Worm (Caenorhabditis elegans) whole organism, late embryonic: ENCODE measurements around the gene D1086.7.
"Not testable (repeated sequence)": the region's sequence is repeated elsewhere in the genome, so short reads cannot be mapped to it uniquely, and the experiment has no call there.

Experiments
- C08G9.2 ChIP-seq: sonication (generic microtip); optimal IDR thresholded peaks from 2 replicates; lab custom pipeline; 2016; ENCODE audit warnings: mild to moderate bottlenecking, missing genetic modification characterization, moderate library complexity, missing compliant biosample characterization
- F13H6.1 ChIP-seq: sonication (generic microtip); optimal IDR thresholded peaks from 2 replicates; lab custom pipeline; 2016; ENCODE audit warnings: missing genetic modification characterization, missing compliant biosample characterization
- K09A11.1 ChIP-seq: sonication (generic microtip); optimal IDR thresholded peaks from 2 replicates; lab custom pipeline; 2017; ENCODE audit warnings: antibody characterized with exemption, mild to moderate bottlenecking, missing genetic modification characterization, missing compliant biosample characterization; ENCODE audit not compliant: insufficient read depth
- ceh-14 ChIP-seq: sonication (generic microtip); optimal IDR thresholded peaks from 2 replicates; lab custom pipeline; 2016; ENCODE audit warnings: missing genotype, missing genetic modification characterization, missing compliant biosample characterization
- ceh-18 ChIP-seq: sonication (generic microtip); optimal IDR thresholded peaks from 2 replicates; lab custom pipeline; 2016; ENCODE audit warnings: missing genetic modification characterization, missing compliant biosample characterization
- ceh-2 ChIP-seq: sonication (generic microtip); optimal IDR thresholded peaks from 2 replicates; lab custom pipeline; 2016; ENCODE audit warnings: missing genotype, missing genetic modification characterization, missing compliant biosample characterization
- ceh-31 ChIP-seq: sonication (generic microtip); optimal IDR thresholded peaks from 2 replicates; lab custom pipeline; 2016; ENCODE audit warnings: missing genetic modification characterization, missing compliant biosample characterization
- ceh-34 ChIP-seq: sonication (generic microtip); optimal IDR thresholded peaks from 2 replicates; lab custom pipeline; 2016; ENCODE audit warnings: mild to moderate bottlenecking, missing genetic modification characterization, missing compliant biosample characterization
- ceh-45 ChIP-seq: fragments of 200-800 bp; sonication (Bioruptor generic); IDR thresholded peaks from 2 replicates; pipeline ENCODE4 v1.3.6; 2022; ENCODE audit warnings: missing genetic modification reagents, missing genetic modification characterization, missing compliant biosample characterization
- ceh-48 ChIP-seq: sonication (generic microtip); optimal IDR thresholded peaks from 2 replicates; lab custom pipeline; 2016; ENCODE audit warnings: missing genetic modification characterization, inconsistent platforms, missing compliant biosample characterization
- ceh-9 ChIP-seq: sonication (generic microtip); optimal IDR thresholded peaks from 2 replicates; lab custom pipeline; 2016; ENCODE audit warnings: mild to moderate bottlenecking, missing genetic modification characterization, inconsistent platforms, missing compliant biosample characterization
- dmd-4 ChIP-seq: sonication (generic microtip); optimal IDR thresholded peaks from 2 replicates; lab custom pipeline; 2016; ENCODE audit warnings: borderline replicate concordance, missing genetic modification characterization, missing compliant biosample characterization
- dve-1 ChIP-seq: sonication (generic microtip); optimal IDR thresholded peaks from 2 replicates; lab custom pipeline; 2017; ENCODE audit warnings: antibody characterized with exemption, mild to moderate bottlenecking, missing genetic modification characterization, missing compliant biosample characterization
- elt-2 ChIP-seq: sonication (generic microtip); optimal IDR thresholded peaks from 2 replicates; lab custom pipeline; 2016; ENCODE audit warnings: missing genetic modification reagents, missing genetic modification characterization, missing compliant biosample characterization
- ets-4 ChIP-seq: sonication (generic microtip); optimal IDR thresholded peaks from 2 replicates; lab custom pipeline; 2016; ENCODE audit warnings: missing genetic modification characterization, missing compliant biosample characterization
- fax-1 ChIP-seq: sonication (generic microtip); optimal IDR thresholded peaks from 2 replicates; lab custom pipeline; 2016; ENCODE audit warnings: missing genotype, missing genetic modification characterization, missing compliant biosample characterization
- fkh-6 ChIP-seq: sonication (generic microtip); optimal IDR thresholded peaks from 2 replicates; lab custom pipeline; 2016; ENCODE audit warnings: missing genetic modification characterization, missing compliant biosample characterization
- hlh-13 ChIP-seq: fragments of 200-800 bp; sonication (Bioruptor generic); optimal IDR thresholded peaks from 2 replicates; lab custom pipeline; 2018; ENCODE audit warnings: mild to moderate bottlenecking, missing genetic modification characterization, missing compliant biosample characterization
- hlh-15 ChIP-seq: sonication (generic microtip); optimal IDR thresholded peaks from 2 replicates; lab custom pipeline; 2016; ENCODE audit warnings: missing genetic modification characterization, missing compliant biosample characterization
- hlh-30 ChIP-seq: sonication (generic microtip); optimal IDR thresholded peaks from 2 replicates; lab custom pipeline; 2017; ENCODE audit warnings: antibody characterized with exemption, missing genetic modification characterization, missing compliant biosample characterization; ENCODE audit not compliant: insufficient read depth
- hlh-6 ChIP-seq: sonication (generic microtip); optimal IDR thresholded peaks from 2 replicates; lab custom pipeline; 2016; ENCODE audit warnings: missing genotype, missing genetic modification characterization, missing compliant biosample characterization
- hlh-8 ChIP-seq: sonication (generic microtip); optimal IDR thresholded peaks from 2 replicates; lab custom pipeline; 2016; ENCODE audit warnings: missing genotype, missing genetic modification characterization, missing compliant biosample characterization
- lim-6 ChIP-seq: sonication (generic microtip); optimal IDR thresholded peaks from 2 replicates; lab custom pipeline; 2016; ENCODE audit warnings: missing genetic modification characterization, missing compliant biosample characterization
- madf-2 ChIP-seq: sonication (generic microtip); optimal IDR thresholded peaks from 2 replicates; lab custom pipeline; 2017; ENCODE audit warnings: missing genetic modification characterization, missing compliant biosample characterization
- mec-3 ChIP-seq: sonication (generic microtip); optimal IDR thresholded peaks from 2 replicates; lab custom pipeline; 2016; ENCODE audit warnings: borderline replicate concordance, missing genetic modification characterization, missing compliant biosample characterization
- nfya-1 ChIP-seq: sonication (generic microtip); optimal IDR thresholded peaks from 2 replicates; lab custom pipeline; 2017; ENCODE audit warnings: missing genetic modification characterization, mild to moderate bottlenecking, missing compliant biosample characterization, antibody characterized with exemption, moderate library complexity
- npax-4 ChIP-seq: sonication (generic microtip); optimal IDR thresholded peaks from 2 replicates; lab custom pipeline; 2016; ENCODE audit warnings: missing genetic modification characterization, missing compliant biosample characterization
- pqm-1 ChIP-seq: sonication (generic microtip); optimal IDR thresholded peaks from 2 replicates; lab custom pipeline; 2016; ENCODE audit warnings: missing genetic modification characterization, missing compliant biosample characterization
- ref-2 ChIP-seq: sonication (generic microtip); optimal IDR thresholded peaks from 2 replicates; lab custom pipeline; 2016; ENCODE audit warnings: missing genetic modification characterization, missing compliant biosample characterization
- rnt-1 ChIP-seq: sonication (generic microtip); optimal IDR thresholded peaks from 2 replicates; lab custom pipeline; 2016; ENCODE audit warnings: missing genetic modification characterization, missing compliant biosample characterization
- sdc-2 ChIP-seq: sonication (generic microtip); optimal IDR thresholded peaks from 2 replicates; lab custom pipeline; 2016; ENCODE audit warnings: missing genotype, missing genetic modification characterization, missing compliant biosample characterization
- sox-2 ChIP-seq: fragments of 200-800 bp; sonication (Bioruptor generic); IDR thresholded peaks from 2 replicates; pipeline ENCODE4 v1.3.6; 2022; ENCODE audit warnings: missing genetic modification reagents, missing genetic modification characterization, missing compliant biosample characterization
- tbx-2 ChIP-seq: sonication (generic microtip); optimal IDR thresholded peaks from 2 replicates; lab custom pipeline; 2016; ENCODE audit warnings: missing genetic modification characterization, missing compliant biosample characterization
- tbx-7 ChIP-seq: sonication (generic microtip); optimal IDR thresholded peaks from 2 replicates; lab custom pipeline; 2016; ENCODE audit warnings: missing genotype, missing genetic modification characterization, missing compliant biosample characterization
- ttx-3 ChIP-seq: sonication (generic microtip); optimal IDR thresholded peaks from 2 replicates; lab custom pipeline; 2016; ENCODE audit warnings: missing genetic modification reagents, missing genetic modification characterization, missing compliant biosample characterization
- unc-3 ChIP-seq, 2 experiments: fragments of 200-800 bp in 1 of 2; sonication (Bioruptor generic) in 1 of 2; sonication (generic microtip) in 1 of 2; conservative IDR thresholded peaks in 1 of 2; optimal IDR thresholded peaks in 1 of 2; 2 replicates each; pipeline versions ENCODE4 v1.3.6 to Lab custom; 2016 to 2022; ENCODE audit warnings: missing compliant biosample characterization in 2 of 2, missing genetic modification characterization in 2 of 2, missing genetic modification reagents in 1 of 2
- unc-42 ChIP-seq: sonication (generic microtip); optimal IDR thresholded peaks from 2 replicates; lab custom pipeline; 2016; ENCODE audit warnings: missing genotype, missing genetic modification characterization, missing compliant biosample characterization
- unc-55 ChIP-seq: sonication (generic microtip); optimal IDR thresholded peaks from 2 replicates; lab custom pipeline; 2017; ENCODE audit warnings: missing biosample characterization, missing genetic modification reagents, missing genetic modification characterization
- zip-5 ChIP-seq: sonication (generic microtip); optimal IDR thresholded peaks from 2 replicates; lab custom pipeline; 2016; ENCODE audit warnings: missing genetic modification characterization, missing compliant biosample characterization
- ztf-16 ChIP-seq: sonication (generic microtip); optimal IDR thresholded peaks from 2 replicates; lab custom pipeline; 2017; ENCODE audit warnings: missing genetic modification characterization, missing compliant biosample characterization

The D1086.7 gene

DNA sequence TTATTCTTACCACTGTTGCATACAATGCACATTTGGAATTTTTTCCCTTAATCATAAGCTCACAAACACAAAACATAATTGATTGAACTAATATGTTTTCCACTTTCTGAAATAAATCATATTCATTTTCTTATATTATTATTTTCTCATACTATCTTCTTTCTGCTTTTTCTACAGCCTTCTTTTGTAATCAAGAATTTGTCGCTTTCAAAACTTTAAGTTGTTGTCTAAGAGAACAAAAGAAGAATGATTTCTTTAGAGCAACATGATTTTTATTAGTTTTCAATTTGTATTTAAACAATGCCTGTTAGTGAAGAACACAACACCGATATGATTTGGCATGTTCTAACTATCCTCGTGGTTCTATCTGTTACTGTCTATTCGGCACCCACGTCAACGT is at the start of gene D1086.7:
Gene D1086.7 (plus strand): TSS at position 301 of the 400 bp plus-strand sequence.
- TF ChIP-seq K09A11.1 (tag; lab: Kevin White, UChicago): no peak
- TF ChIP-seq ceh-9 (tag; lab: Kevin White, UChicago): no peak
- no peak for TF ChIP-seq ceh-48 (tag; lab: Kevin White, UChicago)

DNA sequence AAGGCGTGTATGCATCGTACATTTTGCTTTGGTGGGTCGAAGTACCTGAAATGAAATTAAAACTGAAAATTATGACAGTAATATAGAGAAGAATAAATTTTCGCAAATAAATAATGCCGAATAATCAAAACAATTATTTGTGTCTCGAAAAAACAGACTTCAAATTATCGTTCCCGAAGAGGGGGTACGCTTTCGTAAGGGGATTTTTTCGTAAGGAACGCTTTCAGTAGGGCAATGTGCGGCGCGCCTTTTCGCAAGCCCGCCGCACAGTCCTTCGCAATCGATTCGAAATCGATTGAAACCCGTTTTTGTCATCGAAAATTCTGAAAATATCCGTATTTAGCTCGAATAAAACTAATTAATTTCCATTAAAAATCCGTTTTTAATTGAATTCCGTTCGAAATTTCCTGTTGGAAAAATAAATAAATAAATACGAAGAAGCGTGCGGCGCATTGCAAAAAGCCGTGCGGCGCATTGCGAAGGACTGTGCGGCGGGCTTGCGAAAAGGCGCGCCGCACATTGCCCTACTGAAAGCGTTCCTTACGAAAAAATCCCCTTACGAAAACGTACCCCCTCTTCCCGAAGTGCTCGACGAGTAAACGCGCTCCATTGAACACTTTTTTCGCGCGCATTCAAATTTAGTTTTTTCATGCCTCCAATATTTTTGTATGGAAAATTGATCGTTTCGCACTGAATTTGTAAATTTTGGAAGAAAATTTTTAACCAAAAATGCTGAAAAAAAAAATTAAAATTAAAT is 45.6 kb upstream of the D1086.7 start, which contains the start of gene vps-39:
Gene vps-39 (minus strand): TSS at position 51 of the 757 bp plus-strand sequence.
- TF ChIP-seq ceh-31 (tag; lab: Kevin White, UChicago) (peak; percentile 75), ceh-14 (tag; lab: Kevin White, UChicago) (peak; percentile 60), ref-2 (tag; lab: Kevin White, UChicago) (peak; percentile 52), zip-5 (tag; lab: Kevin White, UChicago) (peak; percentile 26), madf-2 (tag; lab: Kevin White, UChicago) (peak; percentile 13), tbx-2 (peak; percentile 50), ceh-34 (tag; lab: Kevin White, UChicago) (peak; percentile 27), K09A11.1 (tag; lab: Kevin White, UChicago) (peak; percentile 15), nfya-1 (tag; lab: Kevin White, UChicago) (peak; percentile 31), unc-3 (GFP tag; conservative IDR thresholded peaks at IDR 0.05; lab: Robert Waterston, UW) (0 out of 2 replicates have a peak, but pooled peaks have one; percentile 22), sox-2 (GFP tag; lab: Robert Waterston, UW) (peak; percentile 62), F13H6.1 (peak; percentile 3), ttx-3 (tag; lab: Kevin White, UChicago) (peak; percentile 0), ceh-2 (peak; percentile 3), elt-2 (peak; percentile 32), ceh-45 (GFP tag; lab: Robert Waterston, UW) (peak; percentile 61; the same call in 1 of the 2 replicates), C08G9.2 (tag; lab: Kevin White, UChicago) (peak; percentile 20), hlh-13 (GFP tag; lab: Kevin White, UChicago) (peak; percentile 11)
- TF ChIP-seq unc-3 (tag; optimal IDR thresholded peaks at IDR 0.05; lab: Kevin White, UChicago): not testable (repeated sequence)

ce11 chrV:14049274-14049673 is 34.8 kb upstream of the D1086.7 start, which contains the start of gene F58D12.1:
Gene F58D12.1, plus strand, starts transcription at chrV:14049574.
- TF ChIP-seq npax-4, zip-5, hlh-15 (tag; lab: Kevin White, UChicago): not testable (repeated sequence)

DNA sequence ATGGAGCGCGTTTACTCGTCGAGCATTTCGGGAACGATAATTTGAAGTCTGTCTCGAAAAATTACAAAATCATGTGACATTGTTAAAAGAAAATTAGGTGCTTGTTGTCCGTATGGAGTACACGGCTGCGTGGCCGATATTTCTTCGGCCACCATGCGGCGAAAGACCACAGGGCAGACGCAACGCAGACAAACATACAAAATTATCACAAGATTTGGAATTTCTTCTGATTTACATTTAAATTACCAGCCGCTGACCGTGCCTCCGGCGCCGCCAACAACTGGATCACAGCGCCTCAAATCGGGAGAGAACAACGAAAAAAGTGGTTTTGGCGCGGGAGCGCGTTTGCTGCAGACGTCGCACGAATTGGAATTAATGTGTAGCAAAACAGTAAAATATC is 29.0 kb upstream of the D1086.7 start:
- peak; percentile 99 for TF ChIP-seq C08G9.2 (tag; lab: Kevin White, UChicago)
- peak; percentile 43 for TF ChIP-seq dmd-4 (tag; lab: Kevin White, UChicago)
- TF ChIP-seq ceh-2: peak; percentile 92
- peak; percentile 62 for TF ChIP-seq hlh-6 (tag; lab: Kevin White, UChicago)
- peak; percentile 65 for TF ChIP-seq ceh-14 (tag; lab: Kevin White, UChicago)
- TF ChIP-seq ets-4: peak; percentile 97
- TF ChIP-seq ceh-18: peak; percentile 76
- TF ChIP-seq elt-2: peak; percentile 58
- peak; percentile 3 for TF ChIP-seq ceh-34 (tag; lab: Kevin White, UChicago)
- TF ChIP-seq mec-3 (tag; lab: Kevin White, UChicago): peak; percentile 83
- TF ChIP-seq ztf-16 (tag; lab: Kevin White, UChicago): peak; percentile 16
- TF ChIP-seq hlh-30 (tag; lab: Kevin White, UChicago): peak; percentile 90
- peak; percentile 66 for TF ChIP-seq unc-42
- peak; percentile 91 for TF ChIP-seq ref-2 (tag; lab: Kevin White, UChicago)
- 0 out of 2 replicates have a peak, but pooled peaks have one; percentile 40 for TF ChIP-seq unc-3 (GFP tag; conservative IDR thresholded peaks at IDR 0.05; lab: Robert Waterston, UW)
- not testable (repeated sequence) for TF ChIP-seq unc-3 (tag; optimal IDR thresholded peaks at IDR 0.05; lab: Kevin White, UChicago)
- TF ChIP-seq tbx-7 (tag; lab: Kevin White, UChicago): peak; percentile 91
- peak; percentile 85 for TF ChIP-seq hlh-8 (tag; lab: Kevin White, UChicago)
- TF ChIP-seq dve-1: peak; percentile 9
- peak; percentile 44 for TF ChIP-seq pqm-1
- peak; percentile 39 for TF ChIP-seq unc-55 (GFP tag; lab: Kevin White, UChicago)
- peak; percentile 66 for TF ChIP-seq sdc-2
- TF ChIP-seq F13H6.1: peak; percentile 53
- TF ChIP-seq fkh-6 (tag; lab: Kevin White, UChicago): peak; percentile 50
- TF ChIP-seq rnt-1 (tag; lab: Kevin White, UChicago): peak; percentile 84
- peak; percentile 54 for TF ChIP-seq fax-1 (tag; lab: Kevin White, UChicago)
- peak; percentile 92 for TF ChIP-seq ceh-31 (tag; lab: Kevin White, UChicago)
- peak; percentile 35 for TF ChIP-seq lim-6 (tag; lab: Kevin White, UChicago)
- TF ChIP-seq nfya-1 (tag; lab: Kevin White, UChicago): peak; percentile 37
- peak; percentile 75 for TF ChIP-seq zip-5 (tag; lab: Kevin White, UChicago)
- TF ChIP-seq tbx-2: peak; percentile 91
